Fruit fly (Drosophila melanogaster): ENCODE results near the gene CG4617.
A peak's percentile ranks its signal among the peaks of the same experiment; 100 is the strongest.

The CG4617 gene

DNA sequence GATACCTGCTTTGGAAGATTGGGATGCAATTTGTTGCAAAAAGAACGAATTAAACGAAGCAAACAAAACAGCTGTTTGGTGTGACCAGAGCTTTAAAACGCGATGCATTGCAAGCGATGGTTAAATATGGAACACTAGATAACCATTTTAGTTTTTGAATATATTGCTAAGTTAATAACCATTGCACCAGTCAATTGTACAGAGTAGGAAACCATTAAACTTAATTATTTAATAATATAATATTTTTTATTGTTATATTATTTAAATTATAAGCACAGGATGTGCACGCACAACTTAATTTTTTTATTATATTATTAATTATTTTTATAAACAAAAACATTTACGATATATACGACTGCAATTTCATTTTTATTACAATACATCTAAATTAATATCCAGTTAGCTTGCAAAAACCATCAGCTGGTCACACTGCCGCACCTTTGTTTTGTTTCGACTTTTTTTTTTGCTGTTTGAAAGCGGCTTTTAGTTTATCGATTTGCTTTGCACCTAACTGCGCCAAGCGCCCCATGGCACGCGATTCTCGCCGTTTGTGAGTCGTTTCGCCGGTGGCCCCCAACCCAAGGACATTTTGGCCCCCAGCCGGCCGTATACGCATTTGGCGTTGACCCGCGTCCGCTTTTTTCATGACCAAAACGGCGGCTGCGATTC, at the start of gene CG4617, which contains the start of gene CG8300 (continued):
- TF ChIP-seq CG3032 (tag; optimal IDR thresholded peaks at IDR 0.05): peak; percentile 24
- peak; percentile 0 for TF ChIP-seq lz (GFP tag; optimal IDR thresholded peaks at IDR 0.05)
- TF ChIP-seq CG4318 (GFP tag; optimal IDR thresholded peaks at IDR 0.05): no peak
- no peak; the same call in 1 of the 2 replicates for TF ChIP-seq CG11294 (GFP tag; IDR thresholded peaks at IDR 0.05)
- no peak for TF ChIP-seq CG1621 (tag; optimal IDR thresholded peaks at IDR 0.05)
- TF ChIP-seq topi (GFP tag; optimal IDR thresholded peaks at IDR 0.05): no peak
- TF ChIP-seq Eip78C (GFP tag): peak; percentile 49
- peak; percentile 73 for TF ChIP-seq svp (GFP tag)

DNA sequence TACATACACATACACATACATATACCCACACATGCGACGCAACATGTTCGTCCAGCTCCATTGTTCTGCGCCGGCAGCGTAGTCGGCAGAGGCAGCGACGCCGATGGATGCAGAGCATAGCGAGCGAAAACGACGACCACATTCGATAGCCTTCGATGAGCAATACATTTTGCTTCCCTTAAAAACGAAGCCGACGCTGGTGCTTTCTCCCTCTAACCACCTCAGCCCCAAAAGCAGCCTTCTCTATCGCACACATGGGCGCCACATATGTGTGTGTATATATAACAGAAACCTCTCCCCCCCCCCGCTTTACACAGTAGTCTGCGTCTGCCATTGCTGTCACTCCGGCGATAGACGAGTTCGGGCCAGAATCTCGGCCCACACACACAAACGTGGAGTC, 48.6 kb upstream of the CG4617 start:
- TF ChIP-seq spab (GFP tag; optimal IDR thresholded peaks at IDR 0.05) (no peak), dsx (GFP tag; optimal IDR thresholded peaks at IDR 0.05; ENCODE audit: poor library complexity, severe bottlenecking) (no peak), Gug (GFP tag; IDR thresholded peaks at IDR 0.05) (no peak), CG16779 (tag; optimal IDR thresholded peaks at IDR 0.05) (no peak), CG6276 (GFP tag; optimal IDR thresholded peaks at IDR 0.05) (no peak), Smox (GFP tag; optimal IDR thresholded peaks at IDR 0.05) (no peak), CG3032 (tag; optimal IDR thresholded peaks at IDR 0.05) (no peak), CG10631 (GFP tag; optimal IDR thresholded peaks at IDR 0.05) (no peak)

- TF ChIP-seq dsx (GFP tag; optimal IDR thresholded peaks at IDR 0.05; ENCODE audit: poor library complexity, severe bottlenecking) (no peak), CG8119 (GFP tag; IDR thresholded peaks at IDR 0.05) (no peak), CG6276 (GFP tag; optimal IDR thresholded peaks at IDR 0.05) (no peak), CG6854 (GFP tag; optimal IDR thresholded peaks at IDR 0.05) (no peak), CG1621 (tag; optimal IDR thresholded peaks at IDR 0.05) (no peak), lz (GFP tag; optimal IDR thresholded peaks at IDR 0.05) (no peak), topi (GFP tag; optimal IDR thresholded peaks at IDR 0.05) (no peak), esn (GFP tag; optimal IDR thresholded peaks at IDR 0.05) (no peak), Eip93F (GFP tag; optimal IDR thresholded peaks at IDR 0.05) (no peak), Smox (GFP tag; optimal IDR thresholded peaks at IDR 0.05) (no peak), CG6163 (GFP tag; IDR thresholded peaks at IDR 0.05) (no peak)
These were observed 47.2 kb upstream of the CG4617 start for dm6 chrX:7151290-7152038.

- TF ChIP-seq achi (GFP tag; optimal IDR thresholded peaks at IDR 0.05) (no peak), Lpt (GFP tag; optimal IDR thresholded peaks at IDR 0.05) (no peak), CG6808 (GFP tag; optimal IDR thresholded peaks at IDR 0.05) (no peak), Ets21C (GFP tag; optimal IDR thresholded peaks at IDR 0.05) (no peak), Eip93F (GFP tag; optimal IDR thresholded peaks at IDR 0.05) (no peak)
These were observed 37.5 kb upstream of the CG4617 start for dm6 chrX:7141753-7142152.

dm6 chrX:7139952-7140351, 35.7 kb upstream of the CG4617 start:
- TF ChIP-seq CG6792 (GFP tag; optimal IDR thresholded peaks at IDR 0.05) (no peak), Ets21C (GFP tag; optimal IDR thresholded peaks at IDR 0.05) (no peak), CG11762 (GFP tag; optimal IDR thresholded peaks at IDR 0.05; ENCODE audit: insufficient read depth) (no peak), CG10669 (GFP tag; optimal IDR thresholded peaks at IDR 0.05) (no peak)

dm6 chrX:7137423-7137822, 33.1 kb upstream of the CG4617 start, which contains the start of gene Cph:
TSS of gene Cph (plus strand) at chrX:7137723.
- TF ChIP-seq Eip75B (GFP tag; optimal IDR thresholded peaks at IDR 0.05): no peak
- TF ChIP-seq svp (GFP tag): peak; percentile 19

All from whole organism, prepupa.